Worm (Caenorhabditis elegans): ENCODE data around the gene cogc-2.

cogc-2 gene

DNA sequence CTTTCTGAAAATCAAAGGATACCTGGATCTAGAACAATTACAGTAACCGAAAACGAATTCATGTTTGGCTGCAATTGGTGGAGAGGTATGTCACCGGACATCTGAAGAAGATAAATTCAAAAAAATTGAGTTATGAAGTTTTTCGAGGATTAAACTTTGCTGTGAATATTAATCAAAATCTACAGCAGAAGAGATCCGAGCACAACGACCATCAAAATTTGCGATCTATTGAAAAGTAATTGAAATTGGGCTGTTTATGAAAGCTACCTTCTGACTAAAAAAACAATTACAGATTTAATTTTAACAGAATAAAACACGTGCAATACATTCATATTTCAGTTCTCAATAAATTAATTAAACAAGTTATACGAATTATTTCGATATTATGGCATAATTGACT, 6.9 kb downstream of the cogc-2 start, which contains the start of gene C06G3.8:
TSS of gene C06G3.8 (minus strand) at position 101 of the 400 bp plus-strand sequence.
- TF ChIP-seq lir-3 (tag; optimal IDR thresholded peaks at IDR 0.05; ENCODE audit: poor library complexity) (no peak), lin-14 (GFP tag; optimal IDR thresholded peaks at IDR 0.05) (no peak), elt-3 (tag; optimal IDR thresholded peaks at IDR 0.05) (no peak), C34B4.2 (tag; optimal IDR thresholded peaks at IDR 0.05) (no peak), efl-1 (optimal IDR thresholded peaks at IDR 0.05) (no peak), efl-1 (GFP tag; optimal IDR thresholded peaks at IDR 0.05 in 1 of 2) (no peak), mep-1 (tag; optimal IDR thresholded peaks at IDR 0.05) (no peak), aha-1 (tag; optimal IDR thresholded peaks at IDR 0.05) (no peak), zag-1 (tag; optimal IDR thresholded peaks at IDR 0.05) (no peak), egl-13 (tag; optimal IDR thresholded peaks at IDR 0.05) (no peak), ceh-63 (GFP tag; optimal IDR thresholded peaks at IDR 0.05) (no peak), zip-4 (GFP tag; optimal IDR thresholded peaks at IDR 0.05) (no peak), irx-1 (tag; optimal IDR thresholded peaks at IDR 0.05) (no peak)

DNA sequence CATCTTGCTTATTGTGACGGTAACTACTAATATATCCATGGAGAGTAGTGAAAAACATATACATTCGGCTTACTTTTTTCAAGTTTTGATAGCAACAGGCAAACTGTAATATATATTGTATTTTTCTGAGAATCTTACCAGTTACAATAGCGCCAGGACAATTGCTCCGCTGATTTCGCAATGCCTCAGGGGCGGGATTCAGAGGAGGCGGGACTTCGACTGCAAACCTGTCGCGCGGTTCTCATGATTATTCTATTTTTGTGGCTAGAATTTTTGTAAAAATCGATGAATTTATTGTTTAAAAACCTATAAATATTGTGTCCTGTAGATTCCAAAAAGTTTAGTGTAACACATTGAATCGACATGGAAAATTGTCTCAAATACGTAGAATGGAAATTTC, 8.4 kb downstream of the cogc-2 start:
- TF ChIP-seq swsn-7 (tag; optimal IDR thresholded peaks at IDR 0.05) (no peak), efl-1 (optimal IDR thresholded peaks at IDR 0.05) (peak in 1 of 2 experiments; percentile 22), efl-1 (GFP tag; optimal IDR thresholded peaks at IDR 0.05 in 1 of 2) (peak in 1 of 2 experiments; percentile 79)

DNA sequence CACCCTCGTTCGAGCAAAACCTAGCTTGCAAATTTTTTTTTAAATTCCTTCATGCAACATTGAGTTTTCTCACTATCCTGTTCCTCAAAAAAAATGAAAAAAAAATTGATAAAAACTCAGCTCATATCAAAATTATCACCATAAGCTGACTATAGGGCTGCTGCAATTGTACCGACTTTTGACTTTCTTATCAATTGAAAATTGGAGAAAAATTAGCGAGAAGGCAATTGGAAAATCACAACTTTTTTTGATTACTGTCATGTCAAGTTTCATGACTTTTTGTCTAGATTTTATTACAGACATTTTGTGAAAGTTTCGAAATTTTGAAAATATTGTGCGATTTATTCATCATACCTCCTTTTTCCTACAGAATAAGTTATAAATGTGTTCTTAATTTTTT, 13.5 kb downstream of the cogc-2 start:
- TF ChIP-seq irx-1 (tag; optimal IDR thresholded peaks at IDR 0.05): no peak
- no peak for TF ChIP-seq zip-4 (GFP tag; optimal IDR thresholded peaks at IDR 0.05)
- no peak for TF ChIP-seq aha-1 (tag; optimal IDR thresholded peaks at IDR 0.05)
- TF ChIP-seq lin-15B (tag; optimal IDR thresholded peaks at IDR 0.05): no peak
- peak in 1 of 2 experiments; percentile 37 for TF ChIP-seq lin-35 (GFP tag; optimal IDR thresholded peaks at IDR 0.05)
- TF ChIP-seq efl-1 (optimal IDR thresholded peaks at IDR 0.05): no peak
- peak in 1 of 2 experiments; percentile 71 for TF ChIP-seq efl-1 (GFP tag; optimal IDR thresholded peaks at IDR 0.05 in 1 of 2)
- no peak for TF ChIP-seq lin-14 (GFP tag; optimal IDR thresholded peaks at IDR 0.05)
- TF ChIP-seq nhr-20 (tag; optimal IDR thresholded peaks at IDR 0.05): no peak
- TF ChIP-seq fkh-8 (tag; optimal IDR thresholded peaks at IDR 0.05): no peak
- no peak for TF ChIP-seq ama-1 (optimal IDR thresholded peaks at IDR 0.05)
- TF ChIP-seq elt-2 (tag; optimal IDR thresholded peaks at IDR 0.05): peak; percentile 77
- TF ChIP-seq fos-1 (tag; optimal IDR thresholded peaks at IDR 0.05): no peak
- no peak for TF ChIP-seq ceh-90 (tag; optimal IDR thresholded peaks at IDR 0.05)
- TF ChIP-seq alr-1 (tag; optimal IDR thresholded peaks at IDR 0.05; ENCODE audit: borderline replicate concordance): no peak
- TF ChIP-seq lin-39 (tag; optimal IDR thresholded peaks at IDR 0.05): no peak
- TF ChIP-seq F16B12.6 (tag; optimal IDR thresholded peaks at IDR 0.05): no peak

ce11 chrIV:7024829-7025228, 14.6 kb downstream of the cogc-2 start:
- TF ChIP-seq rnt-1 (tag; optimal IDR thresholded peaks at IDR 0.05) (no peak), zip-4 (GFP tag; optimal IDR thresholded peaks at IDR 0.05) (no peak), egl-13 (tag; optimal IDR thresholded peaks at IDR 0.05) (no peak), nhr-11 (tag; optimal IDR thresholded peaks at IDR 0.05) (no peak), lsy-2 (tag; optimal IDR thresholded peaks at IDR 0.05) (no peak), nhr-20 (tag; optimal IDR thresholded peaks at IDR 0.05) (no peak), unc-62 (GFP tag; optimal IDR thresholded peaks at IDR 0.05) (no peak), ztf-11 (tag; optimal IDR thresholded peaks at IDR 0.05) (no peak), C16A3.4 (tag; optimal IDR thresholded peaks at IDR 0.05) (no peak), nhr-71 (tag; optimal IDR thresholded peaks at IDR 0.05) (no peak), ceh-63 (GFP tag; optimal IDR thresholded peaks at IDR 0.05) (no peak), pqm-1 (tag; optimal IDR thresholded peaks at IDR 0.05) (no peak), egl-27 (tag; optimal IDR thresholded peaks at IDR 0.05) (no peak), lin-39 (tag; optimal IDR thresholded peaks at IDR 0.05) (no peak), efl-3 (GFP tag; optimal IDR thresholded peaks at IDR 0.05) (no peak), lin-13 (GFP tag; optimal IDR thresholded peaks at IDR 0.05) (no peak)
